Worm (Caenorhabditis elegans) whole organism, late embryonic: ENCODE data around the gene rab-21.

Experiments used
- elt-2 ChIP-seq: sonication (generic microtip); optimal IDR thresholded peaks from 2 replicates; lab custom pipeline; 2016; ENCODE audit warnings: missing genetic modification reagents, missing genetic modification characterization, missing compliant biosample characterization
- unc-55 ChIP-seq: sonication (generic microtip); optimal IDR thresholded peaks from 2 replicates; lab custom pipeline; 2017; ENCODE audit warnings: missing biosample characterization, missing genetic modification reagents, missing genetic modification characterization

DNA sequence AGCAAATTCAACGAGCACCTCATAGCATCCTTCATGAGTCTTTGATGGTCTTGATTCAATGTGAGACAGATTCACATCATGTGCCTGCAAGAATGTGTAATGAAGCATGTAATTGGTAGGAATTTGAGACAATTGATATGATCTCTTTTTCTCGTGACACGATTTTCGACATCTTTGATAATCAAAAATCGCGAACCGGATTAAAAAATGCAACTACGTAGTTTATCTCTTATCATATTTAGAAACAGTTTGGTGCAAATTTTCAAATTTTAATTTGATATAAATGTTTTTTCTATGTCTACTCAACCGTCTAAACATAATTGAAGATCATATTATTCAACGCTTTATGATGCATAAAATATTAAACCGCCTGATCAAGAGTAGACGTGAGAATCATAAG lies 49.5 kb upstream of the rab-21 start:
- TF ChIP-seq unc-55 (GFP tag; lab: Kevin White, UChicago): no peak
- TF ChIP-seq elt-2 (tag; lab: Kevin White, UChicago): no peak
